Fruit fly (Drosophila melanogaster) whole organism, embryonic: Measurements from ENCODE around the gene Gbs-70E.

ENCODE experiments used
- Aef1 ChIP-seq: fragments of 200-800 bp; sonication (Bioruptor generic); IDR thresholded peaks from 3 replicates; pipeline ENCODE4 v1.3.6; 2022; ENCODE audit warnings: missing biosample characterization, missing genetic modification characterization
- Atf-2 ChIP-seq: fragments of 200-800 bp; sonication (Bioruptor generic); optimal IDR thresholded peaks from 2 replicates; lab custom pipeline; 2016; ENCODE audit warnings: missing biosample characterization, missing genetic modification characterization
- Atf3 ChIP-seq: fragments of 200-800 bp; sonication (Bioruptor generic); optimal IDR thresholded peaks from 3 replicates; lab custom pipeline; 2016; ENCODE audit warnings: missing biosample characterization, missing genetic modification characterization
- B-H1 ChIP-seq: fragments of 200-800 bp; sonication (Bioruptor generic); IDR thresholded peaks from 3 replicates; pipeline ENCODE4 v1.3.6; 2022; ENCODE audit warnings: missing biosample characterization, missing genetic modification characterization
- B-H2 ChIP-seq: fragments of 200-800 bp; sonication (Bioruptor generic); optimal IDR thresholded peaks from 2 replicates; lab custom pipeline; 2018; ENCODE audit warnings: missing biosample characterization, mild to moderate bottlenecking, missing genetic modification characterization
- CG10321 ChIP-seq: fragments of 200-800 bp; sonication (Bioruptor generic); IDR thresholded peaks from 2 replicates; pipeline ENCODE4 v1.3.6; 2022; ENCODE audit warnings: missing biosample characterization, missing genetic modification characterization
- CG10543 ChIP-seq: fragments of 200-800 bp; sonication (Bioruptor generic); optimal IDR thresholded peaks from 3 replicates; lab custom pipeline; 2017; ENCODE audit warnings: missing biosample characterization, mild to moderate bottlenecking, missing genetic modification characterization, moderate library complexity
- CG12236 ChIP-seq: fragments of 200-800 bp; sonication (Bioruptor generic); optimal IDR thresholded peaks from 2 replicates; lab custom pipeline; 2016; ENCODE audit warnings: missing biosample characterization, missing genetic modification characterization
- CG12299 ChIP-seq: fragments of 200-800 bp; sonication (Bioruptor generic); optimal IDR thresholded peaks from 2 replicates; lab custom pipeline; 2018; ENCODE audit warnings: missing biosample characterization, mild to moderate bottlenecking, missing genetic modification characterization
- CG15269 ChIP-seq: fragments of 200-800 bp; sonication (Bioruptor generic); optimal IDR thresholded peaks from 2 replicates; lab custom pipeline; 2018; ENCODE audit warnings: missing biosample characterization, mild to moderate bottlenecking, missing genetic modification characterization, moderate library complexity
- CG1602 ChIP-seq: fragments of 200-800 bp; sonication (Bioruptor generic); optimal IDR thresholded peaks from 3 replicates; lab custom pipeline; 2016; ENCODE audit warnings: missing biosample characterization, missing genetic modification characterization
- CG16779 ChIP-seq: fragments of 200-800 bp; sonication (Bioruptor generic); IDR thresholded peaks from 2 replicates; pipeline ENCODE4 v1.3.6; 2022; ENCODE audit warnings: missing biosample characterization, missing genetic modification characterization
- CG16815 ChIP-seq: fragments of 200-800 bp; sonication (Bioruptor generic); optimal IDR thresholded peaks from 3 replicates; lab custom pipeline; 2017; ENCODE audit warnings: missing biosample characterization, mild to moderate bottlenecking, missing genetic modification characterization
- CG17359 ChIP-seq: fragments of 200-800 bp; sonication (Bioruptor generic); optimal IDR thresholded peaks from 3 replicates; lab custom pipeline; 2018; ENCODE audit warnings: missing biosample characterization, mild to moderate bottlenecking, missing genetic modification characterization, moderate library complexity
- CG18262 ChIP-seq: fragments of 200-800 bp; optimal IDR thresholded peaks from 3 replicates; lab custom pipeline; 2019; ENCODE audit warnings: missing biosample characterization, mild to moderate bottlenecking, missing genetic modification characterization, moderate library complexity
- CG18599 ChIP-seq: fragments of 200-800 bp; sonication (Bioruptor generic); optimal IDR thresholded peaks from 3 replicates; lab custom pipeline; 2017; ENCODE audit warnings: missing biosample characterization, missing genetic modification characterization, mild to moderate bottlenecking, moderate library complexity, missing genetic modification reagents
- CG2199 ChIP-seq: fragments of 200-800 bp; sonication (Bioruptor generic); IDR thresholded peaks from 3 replicates; pipeline ENCODE4 v1.3.6; 2022; ENCODE audit warnings: missing biosample characterization, missing genetic modification characterization
- CG3065 ChIP-seq: fragments of 200-800 bp; sonication (Bioruptor generic); optimal IDR thresholded peaks from 2 replicates; lab custom pipeline; 2016; ENCODE audit warnings: missing biosample characterization, missing genetic modification characterization
- CG31388 ChIP-seq: fragments of 200-800 bp; sonication (Bioruptor generic); optimal IDR thresholded peaks from 2 replicates; lab custom pipeline; 2016; ENCODE audit warnings: missing biosample characterization, missing genetic modification characterization
- CG34376 ChIP-seq: fragments of 200-800 bp; sonication (Bioruptor generic); optimal IDR thresholded peaks from 2 replicates; lab custom pipeline; 2018; ENCODE audit warnings: missing biosample characterization, mild to moderate bottlenecking, missing genetic modification characterization
- CG4360 ChIP-seq: fragments of 200-800 bp; sonication (Bioruptor generic); IDR thresholded peaks from 2 replicates; pipeline ENCODE4 v1.3.6; 2022; ENCODE audit warnings: missing biosample characterization, missing genetic modification characterization
- CG6683 ChIP-seq: fragments of 200-800 bp; sonication (Bioruptor generic); optimal IDR thresholded peaks from 2 replicates; lab custom pipeline; 2017; ENCODE audit warnings: missing biosample characterization, mild to moderate bottlenecking, missing genetic modification characterization, missing genetic modification reagents
- CG8281 ChIP-seq: fragments of 200-800 bp; sonication (Bioruptor generic); optimal IDR thresholded peaks from 2 replicates; lab custom pipeline; 2018; ENCODE audit warnings: missing biosample characterization, mild to moderate bottlenecking, missing genetic modification characterization, moderate library complexity
- Chrac-16 ChIP-seq: fragments of 200-800 bp; sonication (Bioruptor generic); optimal IDR thresholded peaks from 3 replicates; lab custom pipeline; 2016; ENCODE audit warnings: missing biosample characterization, missing genetic modification characterization
- Dbx ChIP-seq: fragments of 200-800 bp; sonication (Bioruptor generic); IDR thresholded peaks from 3 replicates; pipeline ENCODE4 v1.3.6; 2022; ENCODE audit warnings: missing biosample characterization, missing genetic modification characterization
- Drgx ChIP-seq: fragments of 200-800 bp; sonication (Bioruptor generic); IDR thresholded peaks from 2 replicates; pipeline ENCODE4 v1.3.6; 2022; ENCODE audit warnings: missing biosample characterization, missing genetic modification characterization
- Fer1 ChIP-seq: fragments of 200-800 bp; sonication (Bioruptor generic); optimal IDR thresholded peaks from 2 replicates; lab custom pipeline; 2017; ENCODE audit warnings: missing biosample characterization, mild to moderate bottlenecking, missing genetic modification characterization
- GATAe ChIP-seq: fragments of 200-800 bp; sonication (Bioruptor generic); conservative IDR thresholded peaks from 2 replicates; pipeline ENCODE4 v1.3.6; 2022; ENCODE audit warnings: missing biosample characterization, missing genetic modification characterization
- HmgZ ChIP-seq: fragments of 200-800 bp; sonication (Bioruptor generic); optimal IDR thresholded peaks from 2 replicates; lab custom pipeline; 2018; ENCODE audit warnings: missing biosample characterization, mild to moderate bottlenecking, missing genetic modification characterization
- Kr ChIP-seq: fragments of 200-800 bp; sonication (Bioruptor generic); optimal IDR thresholded peaks from 2 replicates; lab custom pipeline; 2017; ENCODE audit warnings: missing biosample characterization, mild to moderate bottlenecking, missing genetic modification characterization
- NK7.1 ChIP-seq: fragments of 200-800 bp; sonication (Bioruptor generic); optimal IDR thresholded peaks from 3 replicates; lab custom pipeline; 2016; ENCODE audit warnings: missing biosample characterization, missing genetic modification characterization
- Nf-YA ChIP-seq: fragments of 200-800 bp; sonication (Bioruptor generic); IDR thresholded peaks from 2 replicates; pipeline ENCODE4 v1.3.6; 2022; ENCODE audit warnings: missing biosample characterization, missing genetic modification characterization
- Ravus ChIP-seq: fragments of 200-800 bp; sonication (Bioruptor generic); IDR thresholded peaks from 2 replicates; pipeline ENCODE4 v1.3.6; 2022; ENCODE audit warnings: missing biosample characterization, missing genetic modification characterization
- Stat92E ChIP-seq, 3 experiments: fragments of >200 bp in 2 of 3; fragments of 200-800 bp in 1 of 3; sonication (Bioruptor generic) in 1 of 3; optimal IDR thresholded peaks; 2 replicates each; lab custom pipeline; 2017 to 2019; ENCODE audit warnings: missing biosample characterization in 3 of 3, missing genetic modification characterization in 3 of 3, mild to moderate bottlenecking in 1 of 3, moderate library complexity in 1 of 3
- TFAM ChIP-seq: fragments of 200-800 bp; sonication (Bioruptor generic); optimal IDR thresholded peaks from 2 replicates; lab custom pipeline; 2017; ENCODE audit warnings: missing biosample characterization, missing genetic modification characterization, inconsistent platforms
- aop ChIP-seq: fragments of 200-800 bp; sonication (Bioruptor generic); IDR thresholded peaks from 2 replicates; pipeline ENCODE4 v1.3.6; 2022; ENCODE audit warnings: missing biosample characterization, missing genetic modification characterization
- az2 ChIP-seq: fragments of 200-800 bp; sonication (Bioruptor generic); optimal IDR thresholded peaks from 3 replicates; lab custom pipeline; 2016; ENCODE audit warnings: missing biosample characterization, missing genetic modification characterization
- bsh ChIP-seq, 2 experiments: fragments of 200-800 bp; sonication (Bioruptor generic); optimal IDR thresholded peaks; 2 replicates each; lab custom pipeline; 2017 to 2018; ENCODE audit warnings: mild to moderate bottlenecking in 2 of 2, missing biosample characterization in 2 of 2, missing genetic modification characterization in 2 of 2, moderate library complexity in 1 of 2
- chm ChIP-seq: fragments of 200-800 bp; sonication (Bioruptor generic); IDR thresholded peaks from 2 replicates; pipeline ENCODE4 v1.3.6; 2022; ENCODE audit warnings: missing biosample characterization, missing genetic modification characterization
- chn ChIP-seq: fragments of 200-800 bp; sonication (Bioruptor generic); optimal IDR thresholded peaks from 2 replicates; lab custom pipeline; 2016; ENCODE audit warnings: missing biosample characterization, missing genetic modification characterization
- croc ChIP-seq: fragments of 200-800 bp; sonication (Bioruptor generic); conservative IDR thresholded peaks from 3 replicates; pipeline ENCODE4 v1.3.6; 2022; ENCODE audit warnings: missing biosample characterization, missing genetic modification characterization
- crol ChIP-seq: fragments of 200-800 bp; sonication (Bioruptor generic); IDR thresholded peaks from 2 replicates; pipeline ENCODE4 v1.3.6; 2022; ENCODE audit warnings: missing biosample characterization, missing genetic modification characterization
- ind ChIP-seq: fragments of 200-800 bp; sonication (Bioruptor generic); optimal IDR thresholded peaks from 3 replicates; lab custom pipeline; 2016; ENCODE audit warnings: missing biosample characterization, missing genetic modification characterization
- kay ChIP-seq: fragments of 200-800 bp; sonication (Bioruptor generic); optimal IDR thresholded peaks from 2 replicates; lab custom pipeline; 2016; ENCODE audit warnings: missing biosample characterization, missing genetic modification characterization
- lbe ChIP-seq: fragments of 200-800 bp; sonication (Bioruptor generic); optimal IDR thresholded peaks from 2 replicates; lab custom pipeline; 2016; ENCODE audit warnings: missing biosample characterization, mild to moderate bottlenecking, missing genetic modification characterization
- nom ChIP-seq: fragments of 200-800 bp; sonication (Bioruptor generic); optimal IDR thresholded peaks from 2 replicates; lab custom pipeline; 2017; ENCODE audit warnings: missing biosample characterization, missing genetic modification characterization, mild to moderate bottlenecking, moderate library complexity, missing genetic modification reagents
- pb ChIP-seq: fragments of 200-800 bp; sonication (Bioruptor generic); optimal IDR thresholded peaks from 3 replicates; lab custom pipeline; 2016; ENCODE audit warnings: missing biosample characterization, missing genetic modification characterization
- ranshi ChIP-seq: fragments of 200-800 bp; sonication (Bioruptor generic); IDR thresholded peaks from 2 replicates; pipeline ENCODE4 v1.3.6; 2022; ENCODE audit warnings: missing biosample characterization, missing genetic modification characterization
- toy ChIP-seq: fragments of 200-800 bp; sonication (Bioruptor generic); IDR thresholded peaks from 2 replicates; pipeline ENCODE4 v1.3.6; 2022; ENCODE audit warnings: missing biosample characterization, missing genetic modification characterization
- trh ChIP-seq: fragments of 200-800 bp; sonication (Bioruptor generic); optimal IDR thresholded peaks from 2 replicates; lab custom pipeline; 2016; ENCODE audit warnings: missing biosample characterization, missing genetic modification characterization

Gbs-70E gene

dm6 chr3L:14536042-14536684 is 14.6 kb downstream of the Gbs-70E start, which contains the start of the genes bbg and CG43246 (continued):
- TF ChIP-seq croc (GFP tag; lab: Robert Waterston, UW): no peak
- TF ChIP-seq chn: no peak
- peak; percentile 17; the same call in 1 of the 2 replicates for TF ChIP-seq chm (GFP tag; lab: Robert Waterston, UW)
- no peak for TF ChIP-seq Dbx (GFP tag; lab: Robert Waterston, UW)
- no peak for TF ChIP-seq CG3065 (GFP tag; lab: Kevin White, UChicago)
- TF ChIP-seq CG2199 (GFP tag; lab: Robert Waterston, UW): peak; percentile 83; the same call in 2 of the 3 replicates
- no peak for TF ChIP-seq NK7.1 (GFP tag; lab: Kevin White, UChicago)
- TF ChIP-seq GATAe (GFP tag; lab: Robert Waterston, UW): no peak
- TF ChIP-seq CG1602 (GFP tag; lab: Kevin White, UChicago): no peak
- no peak for TF ChIP-seq CG16779 (GFP tag; lab: Robert Waterston, UW)
- no peak for TF ChIP-seq CG31388

dm6 chr3L:14534619-14535018 is 16.2 kb downstream of the Gbs-70E start:
- TF ChIP-seq HmgZ (tag; lab: Kevin White, UChicago) (no peak), Chrac-16 (GFP tag; lab: Kevin White, UChicago) (no peak), CG18262 (no peak), az2 (GFP tag; lab: Kevin White, UChicago) (no peak), Aef1 (GFP tag; lab: Robert Waterston, UW) (no peak), Stat92E (GFP tag; optimal IDR thresholded peaks at IDR 0.05; lab: Kevin White, UChicago) (no peak), Drgx (GFP tag; lab: Robert Waterston, UW) (peak; percentile 77), CG17359 (no peak), CG6683 (GFP tag; lab: Kevin White, UChicago) (no peak), nom (GFP tag; lab: Kevin White, UChicago) (peak; percentile 3), ranshi (no peak), Fer1 (GFP tag; lab: Kevin White, UChicago) (no peak), ind (GFP tag; lab: Kevin White, UChicago) (no peak), Atf-2 (GFP tag; lab: Kevin White, UChicago) (no peak), chm (GFP tag; lab: Robert Waterston, UW) (no peak), CG18599 (GFP tag; lab: Kevin White, UChicago) (no peak), Atf3 (GFP tag; lab: Kevin White, UChicago) (no peak), CG8281 (no peak), CG16815 (GFP tag; lab: Kevin White, UChicago) (no peak), CG10543 (GFP tag; lab: Kevin White, UChicago) (no peak), Nf-YA (GFP tag; lab: Robert Waterston, UW) (no peak), B-H1 (GFP tag; lab: Robert Waterston, UW) (no peak), CG12299 (tag; lab: Kevin White, UChicago) (no peak), B-H2 (GFP tag; lab: Kevin White, UChicago) (no peak), CG10321 (no peak), aop (no peak), Kr (no peak), toy (GFP tag; lab: Robert Waterston, UW) (no peak), CG12236 (GFP tag; lab: Kevin White, UChicago) (no peak), pb (no peak), crol (GFP tag; lab: Robert Waterston, UW) (peak; percentile 37; the same call in 1 of the 2 replicates), lbe (GFP tag; lab: Kevin White, UChicago) (no peak), CG4360 (0 out of 2 replicates have a peak, but pooled peaks have one; percentile 20), CG15269 (tag; lab: Kevin White, UChicago) (no peak), kay (no peak), Ravus (GFP tag; lab: Robert Waterston, UW) (no peak), bsh (GFP tag; optimal IDR thresholded peaks at IDR 0.05; lab: Kevin White, UChicago) (peak in 1 of 2 experiments; percentile 54), trh (no peak), CG34376 (GFP tag; lab: Kevin White, UChicago) (no peak), TFAM (GFP tag; lab: Kevin White, UChicago) (no peak)
